Fruit fly (Drosophila melanogaster) whole organism, larva: ENCODE measurements around the gene sing.

Source experiments
- noc ChIP-seq: fragments of 200-800 bp; sonication (Bioruptor generic); optimal IDR thresholded peaks from 3 replicates; lab custom pipeline; 2019; ENCODE audit warnings: missing biosample characterization, mild to moderate bottlenecking, missing genetic modification characterization, moderate library complexity

Gene sing

dm6 chrX:16650078-16651063 lies 28.7 kb upstream of the sing start:
- peak; percentile 29 for TF ChIP-seq noc (tag; lab: Kevin White, UChicago)

- TF ChIP-seq noc (tag; lab: Kevin White, UChicago), result no peak
Measured at dm6 chrX:16651098-16651497, 28.0 kb upstream of the sing start, which contains the start of the genes CG32573 and CG42512. TSS of gene CG32573 (plus strand) at chrX:16651376. TSS of gene CG42512 (plus strand) at chrX:16651376.

dm6 chrX:16651625-16652024 lies 27.5 kb upstream of the sing start:
- no peak for TF ChIP-seq noc (tag; lab: Kevin White, UChicago)

dm6 chrX:16654931-16655409 lies 24.1 kb upstream of the sing start, which contains the start of the genes Nemp and r:
TSS of gene Nemp (minus strand) at chrX:16655015.
TSS of gene r (plus strand) at chrX:16655359.
- no peak for TF ChIP-seq noc (tag; lab: Kevin White, UChicago)

dm6 chrX:16655724-16656235 lies 23.3 kb upstream of the sing start:
- TF ChIP-seq noc (tag; lab: Kevin White, UChicago), result peak; percentile 57

- no peak for TF ChIP-seq noc (tag; lab: Kevin White, UChicago)
Measured at dm6 chrX:16660632-16661031, 18.5 kb upstream of the sing start.

- TF ChIP-seq noc (tag; lab: Kevin White, UChicago), result no peak
Measured at dm6 chrX:16664405-16665064, 14.6 kb upstream of the sing start, which contains the start of gene CG15865. TSS of gene CG15865 (minus strand) at chrX:16664455.

dm6 chrX:16669849-16670248 lies 9.2 kb upstream of the sing start:
- no peak for TF ChIP-seq noc (tag; lab: Kevin White, UChicago)

dm6 chrX:16670262-16670661 lies 8.8 kb upstream of the sing start:
- TF ChIP-seq noc (tag; lab: Kevin White, UChicago), result no peak

dm6 chrX:16670691-16671481 lies 8.2 kb upstream of the sing start:
- peak; percentile 81 for TF ChIP-seq noc (tag; lab: Kevin White, UChicago)

- TF ChIP-seq noc (tag; lab: Kevin White, UChicago), result no peak
Measured at dm6 chrX:16672904-16673303, 6.2 kb upstream of the sing start.

dm6 chrX:16674538-16674937 lies 4.6 kb upstream of the sing start:
- no peak for TF ChIP-seq noc (tag; lab: Kevin White, UChicago)

- TF ChIP-seq noc (tag; lab: Kevin White, UChicago), result no peak
Measured at dm6 chrX:16676653-16677052, 2.4 kb upstream of the sing start, which contains the start of gene CG13012. TSS of gene CG13012 (minus strand) at chrX:16676753.

dm6 chrX:16677163-16677562 lies 1.9 kb upstream of the sing start:
- no peak for TF ChIP-seq noc (tag; lab: Kevin White, UChicago)

- no peak for TF ChIP-seq noc (tag; lab: Kevin White, UChicago)
Measured at dm6 chrX:16683765-16684164, 4.7 kb downstream of the sing start, which contains the start of gene Axs. TSS of gene Axs (minus strand) at chrX:16683895.
